Fruit fly (Drosophila melanogaster) whole organism, wandering third instar larva: ENCODE data around the gene Hecw.

Experiments
- CG9705 ChIP-seq: fragments of 200-800 bp; sonication (Bioruptor generic); optimal IDR thresholded peaks from 2 replicates; lab custom pipeline; 2018; ENCODE audit warnings: missing biosample characterization, mild to moderate bottlenecking, missing genetic modification characterization
- HLH106 ChIP-seq: fragments of 200-800 bp; optimal IDR thresholded peaks from 3 replicates; lab custom pipeline; 2019; ENCODE audit warnings: missing biosample characterization, mild to moderate bottlenecking, missing genetic modification characterization, moderate library complexity
- Sp1 ChIP-seq: fragments of 200-800 bp; sonication (Bioruptor generic); optimal IDR thresholded peaks from 3 replicates; lab custom pipeline; 2019; ENCODE audit warnings: missing biosample characterization, mild to moderate bottlenecking, missing genetic modification characterization, moderate library complexity
- br ChIP-seq: fragments of 200-800 bp; sonication (Bioruptor generic); optimal IDR thresholded peaks from 2 replicates; lab custom pipeline; 2016; ENCODE audit warnings: missing biosample characterization, missing genetic modification characterization
- h ChIP-seq: fragments of 200-800 bp; sonication (Bioruptor generic); optimal IDR thresholded peaks from 3 replicates; lab custom pipeline; 2016; ENCODE audit warnings: missing biosample characterization, mild to moderate bottlenecking, missing genetic modification characterization

- TF ChIP-seq h (GFP tag; lab: Kevin White, UChicago) = no peak
- TF ChIP-seq br = no peak
- TF ChIP-seq Sp1 (GFP tag; lab: Kevin White, UChicago) = no peak
- no peak for TF ChIP-seq HLH106 (tag; lab: Kevin White, UChicago)
- no peak for TF ChIP-seq CG9705
Measured at dm6 chrX:9617598-9618076, 8.9 kb downstream of the Hecw start.
